Fruit fly (Drosophila melanogaster) whole organism, adult: Measurements from ENCODE around the gene CG18649.

ENCODE experiments used
- CG11617 ChIP-seq: fragments of 200-800 bp; sonication (Bioruptor generic); optimal IDR thresholded peaks from 2 replicates; lab custom pipeline; 2017; ENCODE audit warnings: mild to moderate bottlenecking, missing biosample characterization, missing genetic modification reagents, missing genetic modification characterization
- CG12768 ChIP-seq: fragments of 200-800 bp; sonication (Bioruptor generic); optimal IDR thresholded peaks from 2 replicates; lab custom pipeline; 2017; ENCODE audit warnings: missing biosample characterization, missing genetic modification characterization, mild to moderate bottlenecking, moderate library complexity, missing genetic modification reagents
- CG14711 ChIP-seq: fragments of 200-800 bp; sonication (Bioruptor generic); optimal IDR thresholded peaks from 2 replicates; lab custom pipeline; 2018; ENCODE audit warnings: missing biosample characterization, mild to moderate bottlenecking, missing genetic modification characterization, moderate library complexity
- CG1620 ChIP-seq: fragments of 200-800 bp; sonication (Bioruptor generic); optimal IDR thresholded peaks from 2 replicates; lab custom pipeline; 2016; ENCODE audit warnings: missing biosample characterization, missing genetic modification characterization
- CG33017 ChIP-seq: fragments of 200-800 bp; sonication (Bioruptor generic); optimal IDR thresholded peaks from 2 replicates; lab custom pipeline; 2018; ENCODE audit warnings: missing biosample characterization, mild to moderate bottlenecking, missing genetic modification characterization, moderate library complexity
- CG5204 ChIP-seq: fragments of 200-800 bp; sonication (Bioruptor generic); optimal IDR thresholded peaks from 2 replicates; lab custom pipeline; 2016; ENCODE audit warnings: missing biosample characterization, missing genetic modification characterization
- CG7045 ChIP-seq: fragments of 200-800 bp; sonication (Bioruptor generic); optimal IDR thresholded peaks from 2 replicates; lab custom pipeline; 2017; ENCODE audit warnings: missing biosample characterization, mild to moderate bottlenecking, missing genetic modification characterization
- CG7101 ChIP-seq: fragments of 200-800 bp; sonication (Bioruptor generic); optimal IDR thresholded peaks from 2 replicates; lab custom pipeline; 2018; ENCODE audit warnings: missing biosample characterization, mild to moderate bottlenecking, missing genetic modification characterization, moderate library complexity
- Clk ChIP-seq: fragments of 200-800 bp; sonication (Bioruptor generic); optimal IDR thresholded peaks from 2 replicates; lab custom pipeline; 2017; ENCODE audit warnings: missing biosample characterization, missing genetic modification characterization
- Crg-1 ChIP-seq: fragments of 200-800 bp; sonication (Bioruptor generic); optimal IDR thresholded peaks from 2 replicates; lab custom pipeline; 2016; ENCODE audit warnings: missing biosample characterization, missing genetic modification characterization
- Hr96 ChIP-seq: fragments of 200-800 bp; sonication (Bioruptor generic); optimal IDR thresholded peaks from 2 replicates; lab custom pipeline; 2016; ENCODE audit warnings: missing biosample characterization, missing genetic modification characterization
- Mnt ChIP-seq: fragments of 200-800 bp; sonication (Bioruptor generic); optimal IDR thresholded peaks from 2 replicates; lab custom pipeline; 2016; ENCODE audit warnings: missing biosample characterization, mild to moderate bottlenecking, missing genetic modification characterization
- bab1 ChIP-seq: fragments of 200-800 bp; sonication (Bioruptor generic); optimal IDR thresholded peaks from 3 replicates; lab custom pipeline; 2019; ENCODE audit warnings: missing biosample characterization, mild to moderate bottlenecking, missing genetic modification characterization, moderate library complexity
- cic ChIP-seq: fragments of 200-800 bp; sonication (Bioruptor generic); optimal IDR thresholded peaks from 2 replicates; lab custom pipeline; 2017; ENCODE audit warnings: missing biosample characterization, mild to moderate bottlenecking, missing genetic modification characterization, moderate library complexity
- cnc ChIP-seq, 2 experiments: fragments of >200 bp; optimal IDR thresholded peaks; 2 replicates each; lab custom pipeline; 2017
- kay ChIP-seq: fragments of 200-800 bp; sonication (Bioruptor generic); peaks from one replicate; lab custom pipeline; 2016; ENCODE audit warnings: missing biosample characterization, missing genetic modification characterization, borderline replicate concordance
- ovo ChIP-seq: fragments of 200-800 bp; sonication (Bioruptor generic); optimal IDR thresholded peaks from 2 replicates; lab custom pipeline; 2016; ENCODE audit warnings: missing biosample characterization, missing genetic modification characterization
- pad ChIP-seq: fragments of 200-800 bp; sonication (Bioruptor generic); optimal IDR thresholded peaks from 3 replicates; lab custom pipeline; 2017; ENCODE audit warnings: missing biosample characterization, missing genetic modification characterization, mild to moderate bottlenecking, moderate library complexity, missing genetic modification reagents
- tj ChIP-seq: fragments of 200-800 bp; sonication (Bioruptor generic); optimal IDR thresholded peaks from 3 replicates; lab custom pipeline; 2017; ENCODE audit warnings: missing biosample characterization, mild to moderate bottlenecking, missing genetic modification characterization, moderate library complexity
- toe ChIP-seq: fragments of 200-800 bp; sonication (Bioruptor generic); optimal IDR thresholded peaks from 2 replicates; lab custom pipeline; 2016; ENCODE audit warnings: missing biosample characterization, missing genetic modification characterization

Gene CG18649

DNA sequence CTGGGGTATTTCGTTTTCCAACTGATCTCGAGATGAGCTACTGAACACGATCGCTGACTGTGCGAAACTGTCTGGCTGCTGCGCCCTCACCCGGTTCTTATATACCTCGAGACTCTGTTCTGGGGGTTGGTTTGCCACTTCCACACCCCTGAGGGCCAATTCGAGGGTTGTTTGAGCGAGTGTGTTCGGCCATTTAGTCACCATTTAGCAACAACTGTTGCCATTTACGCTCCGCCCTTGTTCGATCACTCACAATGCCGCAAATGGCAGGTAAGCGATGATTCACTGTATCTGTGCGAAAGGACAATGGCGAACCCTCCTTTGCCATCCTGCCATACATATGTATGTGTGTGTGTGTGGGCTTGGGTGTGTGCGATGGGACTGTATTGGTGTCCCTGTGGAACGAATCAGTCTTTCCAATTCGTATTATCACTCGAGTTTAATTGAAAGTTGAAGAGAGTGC, 10.0 kb downstream of the CG18649 start, which contains the start of gene ind:
Gene ind, minus strand, starts transcription at position 51 of the 463 bp plus-strand sequence.
- no peak for TF ChIP-seq Hr96 (GFP tag; lab: Kevin White, UChicago)
- TF ChIP-seq kay (GFP tag; lab: Kevin White, UChicago), result no peak
- no peak for TF ChIP-seq toe (GFP tag; lab: Kevin White, UChicago)
- TF ChIP-seq cic, result no peak

- TF ChIP-seq tj (no peak), CG11617 (GFP tag; lab: Kevin White, UChicago) (no peak), CG5204 (GFP tag; lab: Kevin White, UChicago) (no peak), CG14711 (tag; lab: Kevin White, UChicago) (no peak), cic (no peak), CG7101 (tag; lab: Kevin White, UChicago) (no peak), CG7045 (GFP tag; lab: Kevin White, UChicago) (no peak), Crg-1 (GFP tag; lab: Kevin White, UChicago) (no peak), kay (GFP tag; lab: Kevin White, UChicago) (no peak)
These were observed 10.5 kb downstream of the CG18649 start for dm6 chr3L:15043465-15043864.

DNA sequence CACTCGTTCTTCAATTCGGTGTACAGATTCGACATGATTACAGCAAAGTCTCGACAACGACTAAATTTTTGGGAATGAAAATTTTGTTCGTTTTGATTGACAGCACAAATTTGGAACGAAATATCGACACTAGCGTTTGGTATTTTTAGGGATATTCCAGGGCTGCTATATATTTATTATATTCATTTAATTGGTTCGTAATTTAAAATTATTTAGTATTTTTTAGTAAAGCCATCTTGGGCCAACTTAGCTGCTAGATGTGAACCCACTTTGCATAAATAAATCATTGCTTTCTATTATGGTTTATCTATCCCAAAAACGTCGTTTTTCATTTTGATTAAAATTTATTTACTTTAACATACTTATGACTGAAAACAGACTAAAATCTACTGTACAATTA, 11.5 kb downstream of the CG18649 start, which contains the start of gene Rpn12R:
Gene Rpn12R, minus strand, starts transcription at position 101 of the 400 bp plus-strand sequence.
- no peak for TF ChIP-seq tj
- TF ChIP-seq Mnt, result no peak
- TF ChIP-seq CG7101 (tag; lab: Kevin White, UChicago), result no peak
- TF ChIP-seq CG33017 (tag; lab: Kevin White, UChicago), result no peak
- no peak for TF ChIP-seq Clk (GFP tag; lab: Kevin White, UChicago)

DNA sequence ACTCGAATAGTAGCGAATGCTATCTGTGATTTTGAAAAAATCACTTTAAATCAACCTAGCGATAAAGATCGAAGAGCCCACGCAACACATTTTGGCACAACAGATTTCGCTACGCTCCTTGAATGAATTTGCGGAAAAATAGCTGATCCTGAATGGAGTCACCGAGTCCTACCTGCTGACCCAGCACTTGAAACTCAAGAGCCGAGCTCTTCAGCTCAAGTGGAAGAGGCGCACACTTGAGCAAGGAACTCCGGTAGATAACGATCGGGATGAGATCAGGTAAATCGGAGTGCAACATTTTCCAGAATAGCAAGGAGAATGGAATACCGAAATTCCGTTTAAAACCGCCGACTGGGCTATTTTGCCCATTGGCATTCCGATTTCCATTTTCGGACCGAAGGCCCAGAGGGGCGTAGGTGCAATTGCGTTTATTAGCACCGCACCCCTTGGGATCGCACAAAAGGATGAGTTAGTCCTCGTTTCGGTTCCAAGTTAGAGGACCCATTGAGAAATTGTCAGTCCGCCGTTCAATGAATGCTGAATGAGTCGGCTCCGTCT, 13.5 kb downstream of the CG18649 start:
- TF ChIP-seq Crg-1 (GFP tag; lab: Kevin White, UChicago) (no peak), cnc (optimal IDR thresholded peaks at IDR 0.05; lab: Kevin White, UChicago) (no peak), tj (no peak), cic (no peak), CG33017 (tag; lab: Kevin White, UChicago) (no peak), kay (GFP tag; lab: Kevin White, UChicago) (no peak), Hr96 (GFP tag; lab: Kevin White, UChicago) (no peak), pad (GFP tag; lab: Kevin White, UChicago) (no peak), CG1620 (GFP tag; lab: Kevin White, UChicago) (no peak)

DNA sequence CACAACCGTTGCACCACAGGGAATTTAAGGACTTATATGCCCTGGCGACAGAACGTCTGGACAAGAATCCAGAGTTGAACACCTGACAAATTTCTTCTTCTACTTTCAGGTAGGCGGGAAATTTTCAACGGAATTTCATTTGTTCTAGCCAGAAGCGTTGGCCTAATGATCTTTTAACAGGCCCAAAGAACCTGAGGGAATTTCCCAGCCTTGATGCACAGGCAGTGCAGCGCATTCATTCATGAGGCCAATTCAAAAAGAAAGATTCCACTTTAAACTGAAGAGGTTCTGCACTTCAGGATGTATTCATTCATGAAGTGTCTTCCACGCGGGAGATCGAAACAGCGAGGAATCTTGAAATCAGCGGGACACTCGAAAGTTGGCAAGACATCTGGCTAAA, 14.4 kb downstream of the CG18649 start:
- TF ChIP-seq CG7045 (GFP tag; lab: Kevin White, UChicago), result no peak
- TF ChIP-seq Crg-1 (GFP tag; lab: Kevin White, UChicago), result no peak
- TF ChIP-seq Clk (GFP tag; lab: Kevin White, UChicago), result no peak
- no peak for TF ChIP-seq tj

dm6 chr3L:15035585-15035984, 18.4 kb downstream of the CG18649 start:
- TF ChIP-seq CG11617 (GFP tag; lab: Kevin White, UChicago), result no peak
- TF ChIP-seq CG7045 (GFP tag; lab: Kevin White, UChicago), result no peak
- TF ChIP-seq Mnt, result no peak
- no peak for TF ChIP-seq Crg-1 (GFP tag; lab: Kevin White, UChicago)
- no peak for TF ChIP-seq Clk (GFP tag; lab: Kevin White, UChicago)
- no peak for TF ChIP-seq CG5204 (GFP tag; lab: Kevin White, UChicago)
- no peak for TF ChIP-seq CG12768 (GFP tag; lab: Kevin White, UChicago)
- TF ChIP-seq bab1 (GFP tag; lab: Kevin White, UChicago), result no peak
- no peak for TF ChIP-seq kay (GFP tag; lab: Kevin White, UChicago)
- TF ChIP-seq CG33017 (tag; lab: Kevin White, UChicago), result no peak
- TF ChIP-seq ovo (GFP tag; lab: Kevin White, UChicago), result no peak

- no peak for TF ChIP-seq CG7045 (GFP tag; lab: Kevin White, UChicago)
- no peak for TF ChIP-seq Mnt
- no peak for TF ChIP-seq cnc (optimal IDR thresholded peaks at IDR 0.05; lab: Kevin White, UChicago)
- TF ChIP-seq toe (GFP tag; lab: Kevin White, UChicago), result no peak
- TF ChIP-seq CG11617 (GFP tag; lab: Kevin White, UChicago), result no peak
- no peak for TF ChIP-seq CG5204 (GFP tag; lab: Kevin White, UChicago)
- TF ChIP-seq cic, result no peak
- no peak for TF ChIP-seq CG1620 (GFP tag; lab: Kevin White, UChicago)
- TF ChIP-seq bab1 (GFP tag; lab: Kevin White, UChicago), result no peak
- TF ChIP-seq kay (GFP tag; lab: Kevin White, UChicago), result no peak
These were observed 19.2 kb downstream of the CG18649 start for dm6 chr3L:15034714-15035076.
